Worm (Caenorhabditis elegans): ENCODE results near the gene laf-1.
A peak's percentile ranks its signal among the peaks of the same experiment; 100 is the strongest.

Gene laf-1

DNA sequence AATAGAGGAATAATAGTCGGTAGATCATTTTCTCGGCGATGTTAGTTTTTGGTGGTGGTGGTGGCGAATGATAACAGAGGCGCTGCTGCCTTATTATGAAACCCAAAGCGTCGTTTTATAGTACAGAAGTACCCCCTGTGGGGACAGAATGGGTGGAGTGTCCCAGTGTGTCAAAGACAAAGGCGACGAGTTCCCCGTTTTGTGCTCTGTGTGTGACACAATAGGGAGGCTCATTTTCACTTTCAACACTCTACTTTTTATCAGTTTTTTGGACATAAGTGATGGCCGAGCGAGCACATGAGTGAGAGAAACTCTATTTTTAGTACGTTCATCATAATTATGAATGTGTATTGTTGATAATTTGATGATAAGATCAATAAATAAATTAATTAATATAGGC, 18.1 kb downstream of the laf-1 start, which contains the start of gene pho-9 (continued):
- no peak for TF ChIP-seq lin-39 (tag; optimal IDR thresholded peaks at IDR 0.05)
- TF ChIP-seq cey-2 (tag; optimal IDR thresholded peaks at IDR 0.05; ENCODE audit: borderline replicate concordance, insufficient read depth) = no peak
- TF ChIP-seq tra-1 (GFP tag; IDR thresholded peaks at IDR 0.05) = peak; percentile 77
- TF ChIP-seq ceh-44 (GFP tag; IDR thresholded peaks at IDR 0.05) = no peak
- TF ChIP-seq hmg-1.1 (GFP tag; IDR thresholded peaks at IDR 0.05) = no peak
- no peak for TF ChIP-seq dmd-9 (GFP tag; IDR thresholded peaks at IDR 0.05)
- no peak for TF ChIP-seq mxl-2 (GFP tag; conservative IDR thresholded peaks at IDR 0.05)
- TF ChIP-seq lin-1 (GFP tag; IDR thresholded peaks at IDR 0.05) = peak; percentile 80; the same call in 1 of the 2 replicates
- peak; percentile 80 for TF ChIP-seq nhr-77 (tag; optimal IDR thresholded peaks at IDR 0.05)
- no peak for TF ChIP-seq attf-4 (tag; optimal IDR thresholded peaks at IDR 0.05)
- TF ChIP-seq tag-97 (GFP tag; IDR thresholded peaks at IDR 0.05) = no peak
- no peak for TF ChIP-seq dpl-1 (GFP tag; optimal IDR thresholded peaks at IDR 0.05)
- TF ChIP-seq lir-3 (tag; optimal IDR thresholded peaks at IDR 0.05) = no peak
- no peak for TF ChIP-seq ctbp-1 (GFP tag; IDR thresholded peaks at IDR 0.05)
- no peak for TF ChIP-seq rbr-2 (tag; optimal IDR thresholded peaks at IDR 0.05)
- TF ChIP-seq dmd-6 (GFP tag; IDR thresholded peaks at IDR 0.05) = peak; percentile 86
- peak; percentile 61 for TF ChIP-seq pha-4 (GFP tag; IDR thresholded peaks at IDR 0.05)
- TF ChIP-seq pha-4 (tag; optimal IDR thresholded peaks at IDR 0.05) = no peak
- TF ChIP-seq lim-7 (GFP tag; IDR thresholded peaks at IDR 0.05) = no peak
- no peak for TF ChIP-seq set-16 (GFP tag; IDR thresholded peaks at IDR 0.05)
- TF ChIP-seq mxl-3 (GFP tag; optimal IDR thresholded peaks at IDR 0.05) = peak; percentile 63
- TF ChIP-seq nhr-6 (tag; optimal IDR thresholded peaks at IDR 0.05) = no peak
- peak; percentile 43 for TF ChIP-seq lin-38 (GFP tag; IDR thresholded peaks at IDR 0.05)
- no peak for TF ChIP-seq egl-27 (tag; optimal IDR thresholded peaks at IDR 0.05)
- TF ChIP-seq ztf-7 (tag; optimal IDR thresholded peaks at IDR 0.05) = no peak
- peak; percentile 98 for TF ChIP-seq aha-1 (tag)
- no peak for TF ChIP-seq ceh-32 (tag; optimal IDR thresholded peaks at IDR 0.05; ENCODE audit: poor library complexity)
- peak; percentile 93 for TF ChIP-seq dve-1 (tag; optimal IDR thresholded peaks at IDR 0.05; ENCODE audit: insufficient read depth)
- TF ChIP-seq F44E2.7 (GFP tag; IDR thresholded peaks at IDR 0.05) = no peak
- TF ChIP-seq Y75B8A.6 (GFP tag; IDR thresholded peaks at IDR 0.05) = no peak
- TF ChIP-seq ama-1 (optimal IDR thresholded peaks at IDR 0.05) = no peak
- no peak for TF ChIP-seq Y105C5A.15 (GFP tag; IDR thresholded peaks at IDR 0.05)
- no peak for TF ChIP-seq madf-9 (GFP tag; conservative IDR thresholded peaks at IDR 0.05)
- peak; percentile 92 for TF ChIP-seq hlh-11 (tag; optimal IDR thresholded peaks at IDR 0.05)
- no peak for TF ChIP-seq D1046.2 (GFP tag; IDR thresholded peaks at IDR 0.05)
- no peak for TF ChIP-seq duxl-1 (tag; optimal IDR thresholded peaks at IDR 0.05; ENCODE audit: poor library complexity)

DNA sequence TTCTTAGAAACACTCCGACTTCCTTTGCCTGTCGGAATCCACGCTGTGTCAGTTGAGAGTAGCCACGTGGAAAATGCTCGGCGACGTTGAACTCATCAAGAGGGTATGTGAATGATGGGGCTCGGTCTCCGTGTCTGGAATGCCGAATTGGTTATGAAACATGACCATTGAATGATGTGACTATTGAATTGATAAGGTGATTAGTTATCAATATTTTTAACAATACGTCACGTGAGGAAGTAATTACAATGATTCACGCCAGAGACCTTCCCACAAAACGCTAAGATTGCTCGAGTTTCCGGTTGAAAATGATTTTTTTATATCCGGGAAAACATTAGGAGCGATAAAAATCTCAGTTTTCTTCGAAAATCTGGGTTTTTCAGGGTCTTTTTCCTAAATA, 19.5 kb downstream of the laf-1 start:
- TF ChIP-seq dmd-6 (GFP tag; IDR thresholded peaks at IDR 0.05) (peak; percentile 46; the same call in 1 of the 2 replicates), F37D6.2 (tag; optimal IDR thresholded peaks at IDR 0.05) (no peak), saeg-2 (GFP tag; IDR thresholded peaks at IDR 0.05) (no peak), dve-1 (tag; optimal IDR thresholded peaks at IDR 0.05; ENCODE audit: insufficient read depth) (no peak), madf-5 (GFP tag; IDR thresholded peaks at IDR 0.05) (no peak), hlh-30 (tag; optimal IDR thresholded peaks at IDR 0.05; ENCODE audit: insufficient read depth) (peak; percentile 7), duxl-1 (tag; optimal IDR thresholded peaks at IDR 0.05; ENCODE audit: poor library complexity) (no peak), hmg-1.1 (GFP tag; IDR thresholded peaks at IDR 0.05) (no peak), nhr-42 (GFP tag; IDR thresholded peaks at IDR 0.05) (no peak), mxl-2 (GFP tag; conservative IDR thresholded peaks at IDR 0.05) (no peak), nhr-237 (tag; optimal IDR thresholded peaks at IDR 0.05) (no peak), F44E2.7 (GFP tag; IDR thresholded peaks at IDR 0.05) (no peak), spr-1 (tag; optimal IDR thresholded peaks at IDR 0.05) (no peak), ztf-7 (tag; optimal IDR thresholded peaks at IDR 0.05) (no peak), attf-4 (tag; optimal IDR thresholded peaks at IDR 0.05) (no peak), egl-27 (tag; optimal IDR thresholded peaks at IDR 0.05) (no peak), ceh-32 (tag; optimal IDR thresholded peaks at IDR 0.05; ENCODE audit: poor library complexity) (no peak), lin-15B (tag; optimal IDR thresholded peaks at IDR 0.05) (no peak), mep-1 (tag; optimal IDR thresholded peaks at IDR 0.05) (no peak), fkh-10 (GFP tag; optimal IDR thresholded peaks at IDR 0.05) (no peak), cey-2 (tag; optimal IDR thresholded peaks at IDR 0.05; ENCODE audit: borderline replicate concordance, insufficient read depth) (no peak), aha-1 (tag) (no peak), mdl-1 (tag; optimal IDR thresholded peaks at IDR 0.05) (no peak), hlh-11 (tag; optimal IDR thresholded peaks at IDR 0.05) (peak; percentile 23), zip-11 (GFP tag; IDR thresholded peaks at IDR 0.05) (no peak), daf-16 (GFP tag; optimal IDR thresholded peaks at IDR 0.05) (no peak), daf-16 (tag; optimal IDR thresholded peaks at IDR 0.05) (peak; percentile 17), tra-1 (GFP tag; IDR thresholded peaks at IDR 0.05) (no peak), dmd-9 (GFP tag; IDR thresholded peaks at IDR 0.05) (no peak)

Data from whole organism, L4 larva.